Fruit fly (Drosophila melanogaster) whole organism, prepupa: ENCODE results near the gene Best4.

Experiments used
- Blimp-1 ChIP-seq: fragments of 200-800 bp; sonication (Bioruptor generic); optimal IDR thresholded peaks from 3 replicates; lab custom pipeline; 2017; ENCODE audit warnings: missing biosample characterization, missing genetic modification characterization, mild to moderate bottlenecking, moderate library complexity, missing genetic modification reagents
- CG4318 ChIP-seq: fragments of 200-800 bp; sonication (Bioruptor generic); optimal IDR thresholded peaks from 3 replicates; lab custom pipeline; 2017; ENCODE audit warnings: missing biosample characterization, mild to moderate bottlenecking, missing genetic modification characterization
- CG6163 ChIP-seq: fragments of 200-800 bp; sonication (Bioruptor generic); IDR thresholded peaks from 3 replicates; pipeline ENCODE4 v1.3.6; 2022; ENCODE audit warnings: missing biosample characterization, missing genetic modification characterization
- CG8119 ChIP-seq: fragments of 200-800 bp; sonication (Bioruptor generic); IDR thresholded peaks from 3 replicates; pipeline ENCODE4 v1.3.6; 2022; ENCODE audit warnings: missing biosample characterization, missing genetic modification characterization
- Ets96B ChIP-seq: fragments of 200-800 bp; optimal IDR thresholded peaks from 2 replicates; lab custom pipeline; 2019; ENCODE audit warnings: missing biosample characterization, mild to moderate bottlenecking, missing genetic modification characterization, moderate library complexity
- Sox102F ChIP-seq: fragments of 200-800 bp; sonication (Bioruptor generic); optimal IDR thresholded peaks from 2 replicates; lab custom pipeline; 2016; ENCODE audit warnings: missing biosample characterization, mild to moderate bottlenecking, missing genetic modification characterization
- Sox15 ChIP-seq: fragments of 200-800 bp; sonication (Bioruptor generic); optimal IDR thresholded peaks from 3 replicates; lab custom pipeline; 2016; ENCODE audit warnings: missing biosample characterization, missing genetic modification characterization
- fd59A ChIP-seq: fragments of 200-800 bp; sonication (Bioruptor generic); optimal IDR thresholded peaks from 2 replicates; lab custom pipeline; 2017; ENCODE audit warnings: missing biosample characterization, mild to moderate bottlenecking, missing genetic modification characterization, missing genetic modification reagents
- fkh ChIP-seq: fragments of 200-800 bp; sonication (Bioruptor generic); optimal IDR thresholded peaks from 3 replicates; lab custom pipeline; 2017; ENCODE audit warnings: missing biosample characterization, mild to moderate bottlenecking, missing genetic modification characterization, moderate library complexity

DNA sequence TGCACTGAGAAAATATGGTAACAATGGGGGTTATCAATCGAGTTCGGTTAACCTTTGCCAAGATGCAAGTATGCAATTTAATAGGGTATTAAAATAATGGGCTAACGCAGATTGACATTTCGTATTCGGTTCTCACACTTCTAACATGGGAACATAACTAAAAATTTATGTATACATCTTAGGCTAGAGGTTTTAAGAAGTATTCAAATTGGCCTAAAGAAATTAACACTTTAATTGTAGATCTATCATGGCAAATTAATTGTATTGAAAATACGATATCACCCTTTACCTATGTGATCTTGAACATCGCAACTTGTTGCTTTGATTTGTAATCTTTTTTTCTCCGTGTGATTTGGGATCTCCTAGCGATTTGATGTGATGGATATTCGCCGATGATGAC, 46.2 kb upstream of the Best4 start:
- TF ChIP-seq Ets96B (tag; lab: Kevin White, UChicago), result no peak
- TF ChIP-seq Sox15 (GFP tag; lab: Kevin White, UChicago), result no peak
- TF ChIP-seq CG8119 (GFP tag; lab: Robert Waterston, UW), result 0 out of 3 replicates have a peak, but pooled peaks have one; percentile 36
- TF ChIP-seq fkh (GFP tag; lab: Kevin White, UChicago), result no peak
- no peak for TF ChIP-seq Sox102F (GFP tag; lab: Kevin White, UChicago)
- TF ChIP-seq CG4318 (GFP tag; lab: Kevin White, UChicago), result peak; percentile 71
- TF ChIP-seq CG6163 (GFP tag; lab: Robert Waterston, UW), result no peak
- TF ChIP-seq Blimp-1 (GFP tag; lab: Kevin White, UChicago), result no peak
- no peak for TF ChIP-seq fd59A
